Worm (Caenorhabditis elegans): Measurements from ENCODE around the gene dpy-20.

DNA sequence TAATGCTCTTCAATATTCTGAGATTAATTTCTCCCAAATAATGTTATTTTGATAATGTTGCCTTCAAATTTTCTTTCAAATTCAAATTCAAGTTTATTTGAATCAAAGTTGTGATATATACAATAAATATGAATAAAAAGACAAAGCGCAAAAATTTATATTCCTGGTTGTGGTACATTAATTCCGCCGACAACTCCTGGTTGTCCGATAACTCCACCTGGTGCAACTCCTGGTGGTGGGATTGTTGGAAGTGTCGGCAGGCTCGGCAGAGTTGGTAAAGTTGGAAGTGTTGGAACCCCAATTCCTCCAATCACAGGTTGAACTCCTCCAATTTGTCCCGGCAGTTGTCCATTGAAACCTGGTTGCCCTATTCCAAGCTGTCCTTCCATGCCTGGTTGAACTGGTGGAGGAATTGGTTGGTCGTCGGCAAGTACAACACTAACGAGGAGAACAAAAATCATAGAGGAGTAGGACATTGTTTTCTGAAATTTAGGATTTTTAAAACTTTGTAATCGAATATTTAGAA, 37.5 kb upstream of the dpy-20 start, which contains the start of gene K01A6.7:
- TF ChIP-seq ama-1 (optimal IDR thresholded peaks at IDR 0.05) (no peak), aly-1 (tag; optimal IDR thresholded peaks at IDR 0.05) (no peak), sea-1 (GFP tag; conservative IDR thresholded peaks at IDR 0.05) (no peak), ceh-13 (GFP tag; optimal IDR thresholded peaks at IDR 0.05) (no peak), hmbx-1 (tag; optimal IDR thresholded peaks at IDR 0.05) (no peak), scrt-1 (GFP tag; IDR thresholded peaks at IDR 0.05) (no peak), ets-7 (tag; optimal IDR thresholded peaks at IDR 0.05) (no peak), hnd-1 (tag; optimal IDR thresholded peaks at IDR 0.05) (no peak), tbx-11 (GFP tag; IDR thresholded peaks at IDR 0.05) (no peak), hmg-4 (GFP tag; optimal IDR thresholded peaks at IDR 0.05) (no peak), tra-4 (tag; optimal IDR thresholded peaks at IDR 0.05) (no peak), flt-1 (GFP tag; IDR thresholded peaks at IDR 0.05) (no peak)
